Fruit fly (Drosophila melanogaster): ENCODE data around the gene CG17806.
A peak's percentile ranks its signal among the peaks of the same experiment; 100 is the strongest.

CG17806 gene

DNA sequence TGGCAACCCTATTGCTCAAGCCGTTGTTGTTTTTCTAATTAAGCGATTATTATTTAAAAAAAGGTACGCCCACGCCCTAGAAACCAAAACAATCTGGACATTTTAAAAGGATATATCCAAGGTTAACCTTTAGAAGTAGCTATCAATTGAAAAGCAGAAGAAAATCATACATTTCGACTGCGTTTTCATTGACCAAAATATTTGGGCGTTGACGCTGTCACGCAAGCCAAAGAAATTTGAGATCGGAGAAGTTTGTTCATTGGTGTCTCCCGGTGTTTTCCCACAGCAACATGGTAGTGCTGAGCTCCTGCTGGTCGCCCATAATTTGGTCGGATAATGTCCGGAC is 8.0 kb downstream of the CG17806 start, which contains the start of gene pasi1:
Gene pasi1 (plus strand): TSS at position 1 of the 346 bp plus-strand sequence.
- TF ChIP-seq CG7045 (GFP tag; optimal IDR thresholded peaks at IDR 0.05) = no peak
- TF ChIP-seq CG11617 (GFP tag; optimal IDR thresholded peaks at IDR 0.05) = no peak
- TF ChIP-seq CG5204 (GFP tag; optimal IDR thresholded peaks at IDR 0.05) = no peak
- no peak for TF ChIP-seq pad (GFP tag; optimal IDR thresholded peaks at IDR 0.05)
- no peak for TF ChIP-seq CG12768 (GFP tag; optimal IDR thresholded peaks at IDR 0.05)
- no peak for TF ChIP-seq CG33017 (tag; optimal IDR thresholded peaks at IDR 0.05)
- no peak for TF ChIP-seq Crg-1 (GFP tag; optimal IDR thresholded peaks at IDR 0.05)
- TF ChIP-seq toe (GFP tag; optimal IDR thresholded peaks at IDR 0.05) = no peak
- no peak for TF ChIP-seq Clk (GFP tag; optimal IDR thresholded peaks at IDR 0.05)
- TF ChIP-seq cnc (optimal IDR thresholded peaks at IDR 0.05) = no peak
- no peak for TF ChIP-seq cic (GFP tag; optimal IDR thresholded peaks at IDR 0.05)
- TF ChIP-seq Hr96 (GFP tag; optimal IDR thresholded peaks at IDR 0.05) = no peak
- no peak for TF ChIP-seq CG1620 (GFP tag; optimal IDR thresholded peaks at IDR 0.05)
- no peak for TF ChIP-seq tj (GFP tag; optimal IDR thresholded peaks at IDR 0.05)

- TF ChIP-seq CG5204 (GFP tag; optimal IDR thresholded peaks at IDR 0.05) = peak; percentile 20
- no peak for TF ChIP-seq cnc (optimal IDR thresholded peaks at IDR 0.05)
- peak; percentile 60 for TF ChIP-seq CG33017 (tag; optimal IDR thresholded peaks at IDR 0.05)
- TF ChIP-seq tj (GFP tag; optimal IDR thresholded peaks at IDR 0.05) = peak; percentile 7
- TF ChIP-seq Clk (GFP tag; optimal IDR thresholded peaks at IDR 0.05) = no peak
- TF ChIP-seq CG12768 (GFP tag; optimal IDR thresholded peaks at IDR 0.05) = no peak
- no peak for TF ChIP-seq pad (GFP tag; optimal IDR thresholded peaks at IDR 0.05)
- no peak for TF ChIP-seq kay (GFP tag; ENCODE audit: borderline replicate concordance)
- peak; percentile 49 for TF ChIP-seq Mnt (GFP tag; optimal IDR thresholded peaks at IDR 0.05)
- peak; percentile 58 for TF ChIP-seq Hr96 (GFP tag; optimal IDR thresholded peaks at IDR 0.05)
- TF ChIP-seq toe (GFP tag; optimal IDR thresholded peaks at IDR 0.05) = peak; percentile 31
- TF ChIP-seq CG11617 (GFP tag; optimal IDR thresholded peaks at IDR 0.05) = peak; percentile 60
- peak; percentile 22 for TF ChIP-seq CG1620 (GFP tag; optimal IDR thresholded peaks at IDR 0.05)
- peak; percentile 34 for TF ChIP-seq CG7045 (GFP tag; optimal IDR thresholded peaks at IDR 0.05)
- peak; percentile 12 for TF ChIP-seq ovo (GFP tag; optimal IDR thresholded peaks at IDR 0.05)
- TF ChIP-seq CG14711 (tag; optimal IDR thresholded peaks at IDR 0.05) = peak; percentile 92
- peak; percentile 73 for TF ChIP-seq bab1 (GFP tag; optimal IDR thresholded peaks at IDR 0.05)
- TF ChIP-seq CG7101 (tag; optimal IDR thresholded peaks at IDR 0.05) = peak; percentile 69
These were observed 8.6 kb downstream of the CG17806 start, which contains the start of gene CG43102 for dm6 chr3R:17794335-17795074. Gene CG43102, minus strand, starts transcription at chr3R:17794490.

DNA sequence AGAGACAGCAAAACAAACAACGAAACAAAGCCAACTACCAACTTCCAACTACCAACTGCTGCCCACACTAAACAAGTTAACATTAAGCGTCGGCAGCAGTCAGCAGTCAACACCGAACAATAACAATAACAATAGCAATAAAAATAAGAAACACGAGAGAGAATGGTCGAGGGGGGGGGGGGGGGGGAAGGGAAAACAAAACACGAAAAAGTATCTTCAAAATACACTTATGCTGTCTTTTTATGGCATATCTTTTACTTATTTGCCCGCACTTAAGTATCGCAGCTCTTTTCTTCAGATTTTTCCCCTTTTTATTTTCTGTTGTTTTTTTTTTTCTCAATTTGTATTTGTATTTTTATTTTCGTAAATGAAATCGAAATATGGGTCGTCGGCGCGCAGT is 9.8 kb downstream of the CG17806 start:
- TF ChIP-seq ovo (GFP tag; optimal IDR thresholded peaks at IDR 0.05) = no peak

DNA sequence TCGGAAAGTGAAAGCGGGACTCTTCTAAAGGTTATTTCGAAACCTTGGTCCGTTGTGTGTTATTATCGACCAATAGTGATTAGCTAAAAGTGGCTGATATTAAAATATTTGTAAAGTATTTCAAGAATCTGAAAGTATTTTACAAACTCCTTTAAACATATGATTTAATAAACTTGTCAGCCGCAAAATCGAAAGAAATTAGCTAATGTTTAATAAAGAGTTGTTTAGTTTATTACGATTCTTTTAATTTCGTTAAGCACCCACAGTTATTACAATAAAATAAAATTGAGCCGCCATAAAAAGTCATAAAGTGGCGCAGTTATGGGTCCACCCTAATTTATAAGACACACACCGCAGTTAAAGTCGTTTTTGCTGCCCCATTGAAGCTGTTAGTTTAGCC is 13.1 kb downstream of the CG17806 start:
- TF ChIP-seq toe (GFP tag; optimal IDR thresholded peaks at IDR 0.05) = no peak

- TF ChIP-seq Clk (GFP tag; optimal IDR thresholded peaks at IDR 0.05) (no peak), CG1620 (GFP tag; optimal IDR thresholded peaks at IDR 0.05) (no peak)
These were observed 15.3 kb downstream of the CG17806 start for dm6 chr3R:17787780-17788179.

- TF ChIP-seq CG7045 (GFP tag; optimal IDR thresholded peaks at IDR 0.05) (no peak), CG33017 (tag; optimal IDR thresholded peaks at IDR 0.05) (no peak), pad (GFP tag; optimal IDR thresholded peaks at IDR 0.05) (no peak), kay (GFP tag; ENCODE audit: borderline replicate concordance) (no peak), Mnt (GFP tag; optimal IDR thresholded peaks at IDR 0.05) (no peak), cic (GFP tag; optimal IDR thresholded peaks at IDR 0.05) (no peak), CG11617 (GFP tag; optimal IDR thresholded peaks at IDR 0.05) (no peak), toe (GFP tag; optimal IDR thresholded peaks at IDR 0.05) (no peak), CG1620 (GFP tag; optimal IDR thresholded peaks at IDR 0.05) (no peak), CG5204 (GFP tag; optimal IDR thresholded peaks at IDR 0.05) (no peak), ovo (GFP tag; optimal IDR thresholded peaks at IDR 0.05) (no peak), Hr96 (GFP tag; optimal IDR thresholded peaks at IDR 0.05) (no peak), cnc (optimal IDR thresholded peaks at IDR 0.05) (no peak), CG7101 (tag; optimal IDR thresholded peaks at IDR 0.05) (no peak), bab1 (GFP tag; optimal IDR thresholded peaks at IDR 0.05) (no peak), tj (GFP tag; optimal IDR thresholded peaks at IDR 0.05) (no peak), CG14711 (tag; optimal IDR thresholded peaks at IDR 0.05) (no peak), Clk (GFP tag; optimal IDR thresholded peaks at IDR 0.05) (no peak)
These were observed 18.9 kb downstream of the CG17806 start for dm6 chr3R:17784189-17784588.

dm6 chr3R:17783144-17783543 is 19.9 kb downstream of the CG17806 start:
- no peak for TF ChIP-seq CG14711 (tag; optimal IDR thresholded peaks at IDR 0.05)
- TF ChIP-seq Hr96 (GFP tag; optimal IDR thresholded peaks at IDR 0.05) = no peak
- peak; percentile 25 for TF ChIP-seq kay (GFP tag; ENCODE audit: borderline replicate concordance)
- peak; percentile 2 for TF ChIP-seq Mnt (GFP tag; optimal IDR thresholded peaks at IDR 0.05)
- peak; percentile 2 for TF ChIP-seq tj (GFP tag; optimal IDR thresholded peaks at IDR 0.05)

Measured in whole organism, adult.